Worm (Caenorhabditis elegans): ENCODE results near the gene F36F12.7.

The F36F12.7 gene

ce11 chrV:2126996-2127585, 28.0 kb downstream of the F36F12.7 start, which contains the start of gene ldp-1:
Gene ldp-1 (plus strand): TSS chrV:2127535.
- peak; percentile 48 for TF ChIP-seq lin-13 (GFP tag; optimal IDR thresholded peaks at IDR 0.05)
- TF ChIP-seq unc-55 (GFP tag; optimal IDR thresholded peaks at IDR 0.05), result peak; percentile 64
- TF ChIP-seq lsy-2 (tag; optimal IDR thresholded peaks at IDR 0.05), result peak; percentile 52 to 81
- TF ChIP-seq nhr-25 (tag; optimal IDR thresholded peaks at IDR 0.05), result peak; percentile 19
- TF ChIP-seq fos-1 (tag; optimal IDR thresholded peaks at IDR 0.05), result no peak
- peak; percentile 62 for TF ChIP-seq C34F6.9 (tag; optimal IDR thresholded peaks at IDR 0.05)
- no peak for TF ChIP-seq skn-1 (tag; optimal IDR thresholded peaks at IDR 0.05)
- peak; percentile 30 for TF ChIP-seq egl-27 (tag; optimal IDR thresholded peaks at IDR 0.05)
- TF ChIP-seq nhr-21 (tag; optimal IDR thresholded peaks at IDR 0.05), result peak; percentile 12
- TF ChIP-seq sem-4 (tag; optimal IDR thresholded peaks at IDR 0.05), result peak; percentile 11
- peak; percentile 63 for TF ChIP-seq sma-3 (GFP tag; optimal IDR thresholded peaks at IDR 0.05)
- TF ChIP-seq mbf-1 (tag; optimal IDR thresholded peaks at IDR 0.05), result no peak
- TF ChIP-seq nhr-6 (tag; optimal IDR thresholded peaks at IDR 0.05), result peak; percentile 39
- peak; percentile 70 for TF ChIP-seq F13H6.1 (tag; optimal IDR thresholded peaks at IDR 0.05)
- no peak for TF ChIP-seq ama-1 (optimal IDR thresholded peaks at IDR 0.05)
- TF ChIP-seq gmeb-1 (tag; optimal IDR thresholded peaks at IDR 0.05), result peak; percentile 88
- TF ChIP-seq crh-2 (tag; optimal IDR thresholded peaks at IDR 0.05), result peak; percentile 60
- TF ChIP-seq snpc-4 (tag; optimal IDR thresholded peaks at IDR 0.05), result peak; percentile 23
- TF ChIP-seq sma-9 (GFP tag; optimal IDR thresholded peaks at IDR 0.05), result peak; percentile 87
- no peak for TF ChIP-seq sma-9 (tag; optimal IDR thresholded peaks at IDR 0.05)

ce11 chrV:2132675-2133074, 33.5 kb downstream of the F36F12.7 start:
- TF ChIP-seq lsy-2 (tag; optimal IDR thresholded peaks at IDR 0.05) (no peak), sma-3 (GFP tag; optimal IDR thresholded peaks at IDR 0.05) (no peak), F13H6.1 (tag; optimal IDR thresholded peaks at IDR 0.05) (no peak), mab-5 (tag; optimal IDR thresholded peaks at IDR 0.05) (no peak), sem-4 (tag; optimal IDR thresholded peaks at IDR 0.05) (no peak), lin-13 (GFP tag; optimal IDR thresholded peaks at IDR 0.05) (no peak)

- TF ChIP-seq sma-9 (GFP tag; optimal IDR thresholded peaks at IDR 0.05), result peak; percentile 93
- no peak for TF ChIP-seq sma-9 (tag; optimal IDR thresholded peaks at IDR 0.05)
- TF ChIP-seq nhr-10 (tag; optimal IDR thresholded peaks at IDR 0.05), result no peak
- peak; percentile 84 for TF ChIP-seq C34F6.9 (tag; optimal IDR thresholded peaks at IDR 0.05)
- peak; percentile 69 for TF ChIP-seq sem-4 (tag; optimal IDR thresholded peaks at IDR 0.05)
- TF ChIP-seq zag-1 (tag; optimal IDR thresholded peaks at IDR 0.05), result peak; percentile 83
- TF ChIP-seq blmp-1 (tag; optimal IDR thresholded peaks at IDR 0.05; ENCODE audit: insufficient read depth), result no peak
- peak; percentile 11 for TF ChIP-seq egl-27 (tag; optimal IDR thresholded peaks at IDR 0.05)
- peak in 1 of 2 experiments; percentile 68 for TF ChIP-seq lsy-2 (tag; optimal IDR thresholded peaks at IDR 0.05)
- TF ChIP-seq ztf-11 (tag; optimal IDR thresholded peaks at IDR 0.05), result no peak
- no peak for TF ChIP-seq nhr-11 (tag; optimal IDR thresholded peaks at IDR 0.05)
- TF ChIP-seq ztf-4 (tag; optimal IDR thresholded peaks at IDR 0.05), result peak; percentile 29
- peak; percentile 87 for TF ChIP-seq F13H6.1 (tag; optimal IDR thresholded peaks at IDR 0.05)
- TF ChIP-seq nhr-6 (tag; optimal IDR thresholded peaks at IDR 0.05), result no peak
- peak; percentile 9 for TF ChIP-seq fos-1 (tag; optimal IDR thresholded peaks at IDR 0.05)
- peak; percentile 78 for TF ChIP-seq Y55F3AM.14 (GFP tag; optimal IDR thresholded peaks at IDR 0.05)
- TF ChIP-seq nhr-129 (tag; optimal IDR thresholded peaks at IDR 0.05), result peak; percentile 78
- no peak for TF ChIP-seq nhr-23 (tag; optimal IDR thresholded peaks at IDR 0.05)
- no peak for TF ChIP-seq unc-62 (GFP tag; optimal IDR thresholded peaks at IDR 0.05)
- TF ChIP-seq lin-11 (tag; optimal IDR thresholded peaks at IDR 0.05), result peak; percentile 64
- TF ChIP-seq unc-55 (GFP tag; optimal IDR thresholded peaks at IDR 0.05), result peak; percentile 59
- TF ChIP-seq crh-2 (tag; optimal IDR thresholded peaks at IDR 0.05), result peak; percentile 62
- no peak for TF ChIP-seq nhr-25 (tag; optimal IDR thresholded peaks at IDR 0.05)
- peak; percentile 50 for TF ChIP-seq lin-13 (GFP tag; optimal IDR thresholded peaks at IDR 0.05)
- TF ChIP-seq unc-39 (tag; optimal IDR thresholded peaks at IDR 0.05), result no peak
- peak; percentile 58 to 86 for TF ChIP-seq mdl-1 (tag; optimal IDR thresholded peaks at IDR 0.05)
Observed at ce11 chrV:2133512-2133911, 34.4 kb downstream of the F36F12.7 start.

- peak; percentile 26 for TF ChIP-seq Y55F3AM.14 (GFP tag; optimal IDR thresholded peaks at IDR 0.05)
- no peak for TF ChIP-seq alr-1 (tag; optimal IDR thresholded peaks at IDR 0.05)
- no peak for TF ChIP-seq ztf-4 (tag; optimal IDR thresholded peaks at IDR 0.05)
- peak; percentile 43 for TF ChIP-seq sem-4 (tag; optimal IDR thresholded peaks at IDR 0.05)
- TF ChIP-seq F13H6.1 (tag; optimal IDR thresholded peaks at IDR 0.05), result peak; percentile 53
- TF ChIP-seq crh-2 (tag; optimal IDR thresholded peaks at IDR 0.05), result no peak
- no peak for TF ChIP-seq mbf-1 (tag; optimal IDR thresholded peaks at IDR 0.05)
- TF ChIP-seq sma-9 (GFP tag; optimal IDR thresholded peaks at IDR 0.05), result peak; percentile 52
- no peak for TF ChIP-seq sma-9 (tag; optimal IDR thresholded peaks at IDR 0.05)
- TF ChIP-seq lsy-2 (tag; optimal IDR thresholded peaks at IDR 0.05), result peak in 1 of 2 experiments; percentile 23
- TF ChIP-seq unc-62 (GFP tag; optimal IDR thresholded peaks at IDR 0.05), result no peak
Observed at ce11 chrV:2134340-2134739, 35.2 kb downstream of the F36F12.7 start.

All from whole organism, L2 larva.